Worm (Caenorhabditis elegans): Measurements from ENCODE around the gene F41E7.2.

DNA sequence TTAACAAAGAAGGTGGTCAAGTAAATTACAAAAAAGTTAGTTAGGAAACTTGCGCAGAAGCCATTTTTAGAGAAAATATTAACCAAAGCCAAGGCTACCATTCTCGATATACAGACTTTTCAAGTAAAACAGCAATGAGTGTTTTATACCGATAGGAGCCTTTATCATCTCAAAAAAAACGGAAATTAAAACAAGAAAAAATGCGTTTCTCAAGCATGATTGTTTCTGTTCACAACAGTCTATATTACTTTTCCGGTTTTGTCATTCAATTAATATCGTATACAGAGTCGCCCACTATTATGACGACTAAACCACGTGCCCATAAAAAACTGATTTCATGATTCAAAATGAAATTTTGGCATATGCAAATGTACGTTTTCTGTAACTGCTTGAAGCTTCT is 32.6 kb upstream of the F41E7.2 start, which contains the start of gene str-74:
- TF ChIP-seq tbx-37 (GFP tag; conservative IDR thresholded peaks at IDR 0.05) (no peak), ama-1 (optimal IDR thresholded peaks at IDR 0.05) (no peak), ceh-13 (GFP tag; optimal IDR thresholded peaks at IDR 0.05) (no peak), ets-7 (tag; optimal IDR thresholded peaks at IDR 0.05) (no peak), tbx-11 (GFP tag; IDR thresholded peaks at IDR 0.05) (no peak), aly-1 (tag; optimal IDR thresholded peaks at IDR 0.05) (no peak), hmbx-1 (tag; optimal IDR thresholded peaks at IDR 0.05) (no peak), F13C5.2 (tag; optimal IDR thresholded peaks at IDR 0.05) (no peak), sea-1 (GFP tag; conservative IDR thresholded peaks at IDR 0.05) (no peak), B0310.2 (tag; optimal IDR thresholded peaks at IDR 0.05) (no peak), tra-4 (tag; optimal IDR thresholded peaks at IDR 0.05) (no peak)

Data from whole organism, early embryonic.